Worm (Caenorhabditis elegans): ENCODE data around the gene col-157.

- TF ChIP-seq sem-2 (GFP tag; optimal IDR thresholded peaks at IDR 0.05) (no peak), nhr-12 (tag; optimal IDR thresholded peaks at IDR 0.05) (no peak), pha-4 (tag; optimal IDR thresholded peaks at IDR 0.05) (no peak)
These were observed 22.5 kb downstream of the col-157 start for ce11 chrV:11506347-11506746.
